Worm (Caenorhabditis elegans) whole organism, early embryonic: ENCODE measurements around the gene K04F1.8.

Experiments
- B0310.2 ChIP-seq: sonication (generic microtip); optimal IDR thresholded peaks from 2 replicates; lab custom pipeline; 2016; ENCODE audit warnings: mild to moderate bottlenecking, missing genetic modification characterization, missing compliant biosample characterization
- F13C5.2 ChIP-seq: sonication (generic microtip); optimal IDR thresholded peaks from 2 replicates; lab custom pipeline; 2017; ENCODE audit warnings: mild to moderate bottlenecking, missing genetic modification characterization, inconsistent platforms, missing compliant biosample characterization
- aly-1 ChIP-seq: sonication (generic microtip); optimal IDR thresholded peaks from 2 replicates; lab custom pipeline; 2016; ENCODE audit warnings: missing genetic modification characterization, missing compliant biosample characterization
- ama-1 ChIP-seq: fragments of 150-350 bp; optimal IDR thresholded peaks from 2 replicates; lab custom pipeline; 2014
- ceh-13 ChIP-seq: fragments of 200-800 bp; sonication (Bioruptor generic); optimal IDR thresholded peaks from 2 replicates; lab custom pipeline; 2018; ENCODE audit warnings: mild to moderate bottlenecking, missing genetic modification characterization, missing compliant biosample characterization
- flt-1 ChIP-seq: fragments of 200-800 bp; sonication (Bioruptor generic); IDR thresholded peaks from 2 replicates; pipeline ENCODE4 v1.3.6; 2022; ENCODE audit warnings: missing genetic modification characterization, missing compliant biosample characterization
- hmbx-1 ChIP-seq: sonication (generic microtip); optimal IDR thresholded peaks from 2 replicates; lab custom pipeline; 2016; ENCODE audit warnings: mild to moderate bottlenecking, missing genetic modification characterization, missing compliant biosample characterization
- hnd-1 ChIP-seq: sonication (generic microtip); optimal IDR thresholded peaks from 2 replicates; lab custom pipeline; 2016; ENCODE audit warnings: missing genetic modification characterization, missing compliant biosample characterization
- sea-1 ChIP-seq: fragments of 200-800 bp; sonication (Bioruptor generic); conservative IDR thresholded peaks from 2 replicates; pipeline ENCODE4 v1.3.6; 2022; ENCODE audit warnings: missing genetic modification characterization, missing compliant biosample characterization
- tra-4 ChIP-seq: sonication (generic microtip); optimal IDR thresholded peaks from 2 replicates; lab custom pipeline; 2017; ENCODE audit warnings: missing genetic modification characterization, missing compliant biosample characterization

- TF ChIP-seq sea-1 (no peak), F13C5.2 (tag; lab: Kevin White, UChicago) (no peak), hmbx-1 (no peak), B0310.2 (tag; lab: Kevin White, UChicago) (no peak), aly-1 (tag; lab: Kevin White, UChicago) (no peak), ceh-13 (GFP tag; lab: Kevin White, UChicago) (no peak), ama-1 (lab: Kevin White, UChicago) (no peak), hnd-1 (tag; lab: Kevin White, UChicago) (no peak), flt-1 (no peak), tra-4 (no peak)
Measured at ce11 chrV:1680770-1681169, 13.8 kb downstream of the K04F1.8 start, which contains the start of gene srw-91.
